Worm (Caenorhabditis elegans) whole organism, L3 larva: ENCODE measurements around the gene otpl-5.

Experiments
- ama-1 ChIP-seq: fragments of 150-350 bp; optimal IDR thresholded peaks from 2 replicates; lab custom pipeline; 2018
- egl-27 ChIP-seq: sonication (generic microtip); optimal IDR thresholded peaks from 4 replicates; lab custom pipeline; 2017; ENCODE audit warnings: missing biosample characterization, missing genetic modification reagents, missing genetic modification characterization
- lin-15B ChIP-seq: fragments of 150-350 bp; optimal IDR thresholded peaks from 2 replicates; lab custom pipeline; 2014; ENCODE audit warnings: missing biosample characterization, missing genetic modification characterization
- nhr-237 ChIP-seq: fragments of 150-350 bp; optimal IDR thresholded peaks from 2 replicates; lab custom pipeline; 2014; ENCODE audit warnings: missing biosample characterization, missing genetic modification characterization
- nhr-25 ChIP-seq: sonication (generic microtip); optimal IDR thresholded peaks from 2 replicates; lab custom pipeline; 2017; ENCODE audit warnings: missing biosample characterization, missing genetic modification characterization
- snpc-4 ChIP-seq: fragments of 150-350 bp; optimal IDR thresholded peaks from 2 replicates; lab custom pipeline; 2014; ENCODE audit warnings: missing biosample characterization, missing genetic modification characterization
- ztf-11 ChIP-seq: fragments of 150-350 bp; optimal IDR thresholded peaks from 2 replicates; lab custom pipeline; 2014; ENCODE audit warnings: missing biosample characterization, missing genetic modification characterization

- TF ChIP-seq nhr-237 (no peak), snpc-4 (tag; lab: Kevin White, UChicago) (no peak), ztf-11 (no peak), lin-15B (tag; lab: Kevin White, UChicago) (no peak), egl-27 (no peak), ama-1 (lab: Kevin White, UChicago) (no peak), nhr-25 (tag; lab: Kevin White, UChicago) (no peak)
These were observed 16.0 kb upstream of the otpl-5 start, which contains the start of gene F45F2.9 for ce11 chrV:8513361-8513760.
